Fruit fly (Drosophila melanogaster): ENCODE data around the gene jumu.

jumu gene

DNA sequence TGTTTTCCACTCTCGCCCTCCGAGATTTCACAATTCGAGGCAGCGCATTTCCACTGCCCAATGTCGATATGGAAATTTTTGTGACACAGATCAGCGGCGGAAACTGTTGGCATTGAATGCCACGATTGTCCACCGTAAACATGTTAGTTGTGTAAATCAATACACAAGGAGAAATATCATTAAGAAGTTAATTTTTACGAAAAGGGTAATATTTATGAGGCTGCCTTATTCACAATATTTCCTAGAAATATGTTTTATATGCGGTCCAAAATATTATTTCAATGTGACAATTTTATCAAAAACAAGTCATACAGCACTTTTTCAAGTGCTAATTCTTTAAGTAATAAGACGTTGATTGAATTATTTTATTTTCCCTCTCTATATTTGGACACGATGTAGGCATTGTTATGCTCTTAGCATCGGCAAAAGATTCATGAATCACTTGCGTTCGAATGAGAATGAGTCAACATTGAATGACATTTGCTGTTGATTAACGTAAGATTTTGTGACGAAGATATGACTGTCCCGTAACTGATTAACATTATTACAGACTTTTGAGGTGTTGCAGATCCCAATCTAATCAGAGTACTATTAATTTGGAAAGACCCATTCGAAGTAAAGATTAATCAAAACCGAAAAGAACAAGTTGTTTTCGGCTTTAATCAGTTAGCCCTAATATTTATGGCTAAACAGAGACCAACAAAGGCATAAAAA is 43.8 kb downstream of the jumu start (continued):
- TF ChIP-seq CG2889 (GFP tag; IDR thresholded peaks at IDR 0.05): peak; percentile 82
- no peak for TF ChIP-seq pzg (GFP tag; optimal IDR thresholded peaks at IDR 0.05)
- TF ChIP-seq slou (GFP tag; optimal IDR thresholded peaks at IDR 0.05): peak; percentile 65
- peak; percentile 66; the same call in 1 of the 2 replicates for TF ChIP-seq ssp (GFP tag; IDR thresholded peaks at IDR 0.05)
- peak; percentile 26; the same call in 1 of the 3 replicates for TF ChIP-seq croc (GFP tag; conservative IDR thresholded peaks at IDR 0.05)
- TF ChIP-seq dysf (GFP tag; IDR thresholded peaks at IDR 0.05): peak; percentile 93
- TF ChIP-seq Meics (GFP tag; optimal IDR thresholded peaks at IDR 0.05): peak; percentile 77
- peak; percentile 48 for TF ChIP-seq HLH54F (GFP tag; optimal IDR thresholded peaks at IDR 0.05)
- peak; percentile 55 for TF ChIP-seq Nf-YC (tag; optimal IDR thresholded peaks at IDR 0.05)
- no peak for TF ChIP-seq CG6272 (GFP tag; IDR thresholded peaks at IDR 0.05)
- TF ChIP-seq pros (GFP tag; optimal IDR thresholded peaks at IDR 0.05): no peak
- TF ChIP-seq HmgD (GFP tag; optimal IDR thresholded peaks at IDR 0.05): no peak
- no peak for TF ChIP-seq Dip2 (GFP tag; IDR thresholded peaks at IDR 0.05)
- TF ChIP-seq CG12071 (GFP tag; optimal IDR thresholded peaks at IDR 0.05): peak; percentile 86
- peak; percentile 75; the same call in 1 of the 2 replicates for TF ChIP-seq CG10321 (GFP tag; IDR thresholded peaks at IDR 0.05)
- TF ChIP-seq CG32767 (GFP tag; IDR thresholded peaks at IDR 0.05): peak; percentile 89
- TF ChIP-seq crp (GFP tag; optimal IDR thresholded peaks at IDR 0.05): peak in 1 of 2 experiments; percentile 39
- TF ChIP-seq Drgx (GFP tag; IDR thresholded peaks at IDR 0.05): no peak
- TF ChIP-seq CG10366 (GFP tag; IDR thresholded peaks at IDR 0.05): peak; percentile 84
- peak; percentile 72 for TF ChIP-seq CG13775 (GFP tag; optimal IDR thresholded peaks at IDR 0.05)
- peak; percentile 86 for TF ChIP-seq CG17361 (GFP tag; IDR thresholded peaks at IDR 0.05)
- peak in 1 of 2 experiments; percentile 72 for TF ChIP-seq Hr78 (GFP tag; optimal IDR thresholded peaks at IDR 0.05)
- TF ChIP-seq CG12942 (GFP tag; optimal IDR thresholded peaks at IDR 0.05): peak; percentile 68
- peak; percentile 80 for TF ChIP-seq wdn (GFP tag; IDR thresholded peaks at IDR 0.05)
- peak; percentile 52 for TF ChIP-seq btn (GFP tag; optimal IDR thresholded peaks at IDR 0.05)
- peak; percentile 24 for TF ChIP-seq da (GFP tag; optimal IDR thresholded peaks at IDR 0.05)
- no peak for TF ChIP-seq CG3995 (GFP tag; optimal IDR thresholded peaks at IDR 0.05)
- peak; percentile 73; the same call in 1 of the 3 replicates for TF ChIP-seq otp (GFP tag; IDR thresholded peaks at IDR 0.05)
- TF ChIP-seq BtbVII (GFP tag; optimal IDR thresholded peaks at IDR 0.05): peak; percentile 67
- no peak for TF ChIP-seq pan (optimal IDR thresholded peaks at IDR 0.05)
- TF ChIP-seq pan (GFP tag; optimal IDR thresholded peaks at IDR 0.05 in 1 of 2, IDR thresholded peaks at IDR 0.05 in 1 of 2): peak in 1 of 2 experiments; percentile 91
- TF ChIP-seq tx (GFP tag; optimal IDR thresholded peaks at IDR 0.05): peak; percentile 65
- TF ChIP-seq cato (GFP tag; optimal IDR thresholded peaks at IDR 0.05; ENCODE audit: borderline replicate concordance): peak; percentile 63
- TF ChIP-seq ind (GFP tag; optimal IDR thresholded peaks at IDR 0.05): peak; percentile 75
- TF ChIP-seq lbe (GFP tag; optimal IDR thresholded peaks at IDR 0.05): no peak
- peak; percentile 56 for TF ChIP-seq CG3163 (GFP tag; optimal IDR thresholded peaks at IDR 0.05)
- no peak for TF ChIP-seq CG13287 (GFP tag; IDR thresholded peaks at IDR 0.05; ENCODE audit: partially characterized antibody)
- TF ChIP-seq lola (GFP tag; optimal IDR thresholded peaks at IDR 0.05): peak in 1 of 3 experiments; percentile 57
- TF ChIP-seq gro (GFP tag; optimal IDR thresholded peaks at IDR 0.05): peak; percentile 35
- peak; percentile 43 for TF ChIP-seq CG33213 (GFP tag; optimal IDR thresholded peaks at IDR 0.05)
- peak; percentile 63 for TF ChIP-seq CG10979 (tag; optimal IDR thresholded peaks at IDR 0.05)
- TF ChIP-seq CG4328 (GFP tag; optimal IDR thresholded peaks at IDR 0.05): no peak
- TF ChIP-seq CG4617 (GFP tag; optimal IDR thresholded peaks at IDR 0.05; ENCODE audit: borderline replicate concordance): peak; percentile 28
- TF ChIP-seq CG10959 (GFP tag; IDR thresholded peaks at IDR 0.05): peak; percentile 45; the same call in 1 of the 2 replicates
- peak; percentile 79 for TF ChIP-seq CG17385 (GFP tag; optimal IDR thresholded peaks at IDR 0.05)
- TF ChIP-seq disco-r (GFP tag; optimal IDR thresholded peaks at IDR 0.05): peak; percentile 65
- no peak for TF ChIP-seq usp (GFP tag; optimal IDR thresholded peaks at IDR 0.05)
- peak; percentile 84 for TF ChIP-seq B-H1 (GFP tag; IDR thresholded peaks at IDR 0.05)
- peak; percentile 66 for TF ChIP-seq CG2875 (GFP tag; optimal IDR thresholded peaks at IDR 0.05)
